Fruit fly (Drosophila melanogaster) whole organism, prepupa: ENCODE data around the gene Shal.

Source experiments
- Hr39 ChIP-seq: fragments of 200-800 bp; sonication (Bioruptor generic); optimal IDR thresholded peaks from 2 replicates; lab custom pipeline; 2016; ENCODE audit warnings: missing biosample characterization, missing genetic modification characterization
- Sox102F ChIP-seq: fragments of 200-800 bp; sonication (Bioruptor generic); optimal IDR thresholded peaks from 2 replicates; lab custom pipeline; 2016; ENCODE audit warnings: missing biosample characterization, mild to moderate bottlenecking, missing genetic modification characterization
- Sox14 ChIP-seq: fragments of 200-800 bp; sonication (Bioruptor generic); optimal IDR thresholded peaks from 3 replicates; lab custom pipeline; 2016; ENCODE audit warnings: missing biosample characterization, missing genetic modification characterization
- cyc ChIP-seq: fragments of 200-800 bp; sonication (Bioruptor generic); optimal IDR thresholded peaks from 3 replicates; lab custom pipeline; 2016; ENCODE audit warnings: missing biosample characterization, missing genetic modification characterization
- net ChIP-seq: fragments of 200-800 bp; sonication (Bioruptor generic); optimal IDR thresholded peaks from 3 replicates; lab custom pipeline; 2016; ENCODE audit warnings: missing biosample characterization, missing genetic modification characterization
- svp ChIP-seq: fragments of 200-800 bp; sonication (Bioruptor generic); peaks from one replicate; lab custom pipeline; 2016; ENCODE audit warnings: missing biosample characterization, missing genetic modification characterization

dm6 chr3L:19560005-19560694 lies 24.2 kb downstream of the Shal start:
- TF ChIP-seq svp (GFP tag; lab: Kevin White, UChicago) (no peak), cyc (GFP tag; lab: Kevin White, UChicago) (no peak), Sox102F (GFP tag; lab: Kevin White, UChicago) (no peak), Sox14 (GFP tag; lab: Kevin White, UChicago) (no peak), Hr39 (no peak), net (GFP tag; lab: Kevin White, UChicago) (no peak)
